Worm (Caenorhabditis elegans) whole organism, L2 larva: ENCODE measurements around the gene Y43C5A.3.

ENCODE experiments used
- Y55F3AM.14 ChIP-seq: fragments of 200-800 bp; sonication (Bioruptor generic); optimal IDR thresholded peaks from 2 replicates; lab custom pipeline; 2018; ENCODE audit warnings: mild to moderate bottlenecking, missing genetic modification characterization, missing compliant biosample characterization
- ZK546.5 ChIP-seq: sonication (generic microtip); optimal IDR thresholded peaks from 2 replicates; lab custom pipeline; 2017; ENCODE audit warnings: missing biosample characterization, missing genetic modification characterization
- aly-2 ChIP-seq: fragments of 150-350 bp; optimal IDR thresholded peaks from 2 replicates; lab custom pipeline; 2014; ENCODE audit warnings: missing biosample characterization, missing genetic modification characterization
- dmd-4 ChIP-seq: sonication (generic microtip); optimal IDR thresholded peaks from 2 replicates; lab custom pipeline; 2017; ENCODE audit warnings: missing biosample characterization, missing genetic modification characterization
- lin-39 ChIP-seq: fragments of 150-350 bp; optimal IDR thresholded peaks from 2 replicates; lab custom pipeline; 2014; ENCODE audit warnings: missing biosample characterization, missing genetic modification reagents, missing genetic modification characterization
- lsy-2 ChIP-seq, 2 experiments: fragments of 150-350 bp in 1 of 2; sonication (generic microtip) in 1 of 2; optimal IDR thresholded peaks; 2 replicates each; lab custom pipeline; 2014 to 2017; ENCODE audit warnings: missing biosample characterization in 2 of 2, missing genetic modification characterization in 2 of 2
- nhr-11 ChIP-seq: fragments of 150-350 bp; optimal IDR thresholded peaks from 2 replicates; lab custom pipeline; 2014; ENCODE audit warnings: missing biosample characterization, missing genetic modification characterization
- nhr-237 ChIP-seq: fragments of 150-350 bp; optimal IDR thresholded peaks from 2 replicates; lab custom pipeline; 2014; ENCODE audit warnings: missing biosample characterization, missing genetic modification characterization
- peb-1 ChIP-seq: fragments of 150-350 bp; optimal IDR thresholded peaks from 2 replicates; lab custom pipeline; 2014; ENCODE audit warnings: missing biosample characterization, missing genetic modification characterization
- unc-62 ChIP-seq: fragments of 150-350 bp; optimal IDR thresholded peaks from 2 replicates; lab custom pipeline; 2014; ENCODE audit warnings: missing biosample characterization, missing genetic modification reagents, missing genetic modification characterization
- ztf-1 ChIP-seq: fragments of 200-800 bp; sonication (Bioruptor generic); conservative IDR thresholded peaks from 2 replicates; pipeline ENCODE4 v1.3.6; 2022; ENCODE audit warnings: missing genetic modification characterization, missing compliant biosample characterization

DNA sequence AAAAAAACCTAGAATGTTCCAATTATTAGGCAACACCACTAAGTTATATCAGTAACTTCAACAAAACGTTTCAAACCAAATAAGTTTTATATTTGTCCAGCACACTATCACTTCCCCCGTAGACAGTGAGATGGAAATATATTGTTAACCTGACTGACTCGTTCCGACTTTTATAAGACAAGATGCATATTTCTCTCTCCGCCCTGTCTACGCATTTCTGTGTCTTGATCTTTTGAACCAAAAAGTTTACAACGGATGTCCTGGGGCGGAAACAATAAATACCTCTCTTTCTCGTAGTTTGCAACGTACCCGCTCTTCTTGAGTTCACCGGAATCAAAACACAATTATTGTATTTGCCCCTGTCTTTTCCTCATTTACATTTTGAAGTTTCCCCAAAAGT is 22.6 kb upstream of the Y43C5A.3 start:
- no peak for TF ChIP-seq ztf-1
- no peak for TF ChIP-seq peb-1 (tag; lab: Kevin White, UChicago)
- no peak for TF ChIP-seq aly-2 (tag; lab: Kevin White, UChicago)
- TF ChIP-seq lin-39: no peak
- no peak for TF ChIP-seq nhr-237 (tag; lab: Kevin White, UChicago)
- no peak for TF ChIP-seq ZK546.5 (tag; lab: Kevin White, UChicago)
- no peak for TF ChIP-seq Y55F3AM.14
- no peak for TF ChIP-seq unc-62 (GFP tag; lab: Kevin White, UChicago)
- TF ChIP-seq dmd-4: no peak
- no peak for TF ChIP-seq lsy-2 (tag; optimal IDR thresholded peaks at IDR 0.05; lab: Kevin White, UChicago)
- TF ChIP-seq nhr-11 (tag; lab: Kevin White, UChicago): no peak
